Fruit fly (Drosophila melanogaster): ENCODE results near the gene tna.

Gene tna

dm6 chr3L:10822364-10823231 is 12.7 kb upstream of the tna start (continued):
- peak; percentile 53; the same call in 2 of the 3 replicates for TF ChIP-seq Aef1 (GFP tag; IDR thresholded peaks at IDR 0.05)
- peak; percentile 70 for TF ChIP-seq CG15601 (tag; optimal IDR thresholded peaks at IDR 0.05)
- TF ChIP-seq Eip74EF (GFP tag; optimal IDR thresholded peaks at IDR 0.05), result peak in 1 of 2 experiments; percentile 68
- TF ChIP-seq ems (GFP tag; optimal IDR thresholded peaks at IDR 0.05), result peak; percentile 15
- no peak for TF ChIP-seq Scr (GFP tag; IDR thresholded peaks at IDR 0.05; ENCODE audit: partially characterized antibody)
- no peak for TF ChIP-seq Sry-β (GFP tag; optimal IDR thresholded peaks at IDR 0.05)
- TF ChIP-seq pita (GFP tag; optimal IDR thresholded peaks at IDR 0.05), result no peak
- TF ChIP-seq CG7928 (GFP tag; optimal IDR thresholded peaks at IDR 0.05), result peak; percentile 21
- peak; percentile 64 for TF ChIP-seq CG6765 (GFP tag; optimal IDR thresholded peaks at IDR 0.05)
- TF ChIP-seq CG14441 (GFP tag; IDR thresholded peaks at IDR 0.05), result peak; percentile 77
- peak; percentile 63 for TF ChIP-seq Gug (GFP tag; IDR thresholded peaks at IDR 0.05)
- TF ChIP-seq CG30403 (GFP tag; optimal IDR thresholded peaks at IDR 0.05), result peak; percentile 67
- no peak for TF ChIP-seq TFAM (GFP tag; optimal IDR thresholded peaks at IDR 0.05)
- peak; percentile 81 for TF ChIP-seq ttk (GFP tag; IDR thresholded peaks at IDR 0.05)
- TF ChIP-seq Rfx (GFP tag; IDR thresholded peaks at IDR 0.05), result peak; percentile 73
- TF ChIP-seq Nf-YB (GFP tag; optimal IDR thresholded peaks at IDR 0.05), result peak; percentile 28
- peak; percentile 76 for TF ChIP-seq CG9727 (GFP tag; optimal IDR thresholded peaks at IDR 0.05)
- peak; percentile 73 for TF ChIP-seq CG8388 (GFP tag; optimal IDR thresholded peaks at IDR 0.05)
- peak; percentile 6 for TF ChIP-seq dmrt11E (tag; optimal IDR thresholded peaks at IDR 0.05)
- peak; percentile 25 for TF ChIP-seq tx (GFP tag; optimal IDR thresholded peaks at IDR 0.05)
- TF ChIP-seq toy (GFP tag; IDR thresholded peaks at IDR 0.05), result peak; percentile 50; the same call in 1 of the 2 replicates
- peak; percentile 78 for TF ChIP-seq ci (GFP tag; IDR thresholded peaks at IDR 0.05)
- TF ChIP-seq Atf-2 (GFP tag; optimal IDR thresholded peaks at IDR 0.05), result no peak
- 0 out of 3 replicates have a peak, but pooled peaks have one; percentile 5 for TF ChIP-seq sr (GFP tag; IDR thresholded peaks at IDR 0.05)
- peak; percentile 44 for TF ChIP-seq trem (tag; optimal IDR thresholded peaks at IDR 0.05)
- TF ChIP-seq Xbp1 (GFP tag; optimal IDR thresholded peaks at IDR 0.05), result peak; percentile 70
- no peak for TF ChIP-seq bbx (GFP tag; IDR thresholded peaks at IDR 0.05; ENCODE audit: partially characterized antibody)
- peak; percentile 66 for TF ChIP-seq CG10147 (GFP tag; optimal IDR thresholded peaks at IDR 0.05)
- TF ChIP-seq bcd (GFP tag; optimal IDR thresholded peaks at IDR 0.05), result peak; percentile 79
- peak; percentile 78 for TF ChIP-seq Ptx1 (GFP tag; IDR thresholded peaks at IDR 0.05)
- TF ChIP-seq Lhr (GFP tag; optimal IDR thresholded peaks at IDR 0.05), result peak; percentile 8
- TF ChIP-seq Hmx (GFP tag; optimal IDR thresholded peaks at IDR 0.05), result no peak
- peak; percentile 97 for TF ChIP-seq nerfin-1 (tag; optimal IDR thresholded peaks at IDR 0.05)
- peak; percentile 40 for TF ChIP-seq CG13775 (GFP tag; optimal IDR thresholded peaks at IDR 0.05)
- TF ChIP-seq CG14014 (GFP tag; IDR thresholded peaks at IDR 0.05), result peak; percentile 75
- no peak for TF ChIP-seq usp (GFP tag; optimal IDR thresholded peaks at IDR 0.05)
- peak; percentile 78 for TF ChIP-seq unpg (GFP tag; optimal IDR thresholded peaks at IDR 0.05)
- TF ChIP-seq salm (tag; optimal IDR thresholded peaks at IDR 0.05), result peak; percentile 48
- TF ChIP-seq CoRest (tag; optimal IDR thresholded peaks at IDR 0.05), result peak; percentile 77
- TF ChIP-seq Fer2 (tag; optimal IDR thresholded peaks at IDR 0.05), result peak; percentile 46
- TF ChIP-seq lilli (GFP tag; optimal IDR thresholded peaks at IDR 0.05), result peak; percentile 68
- TF ChIP-seq CG30020 (tag; optimal IDR thresholded peaks at IDR 0.05), result no peak
- TF ChIP-seq crc (GFP tag; optimal IDR thresholded peaks at IDR 0.05), result peak; percentile 16
- peak; percentile 66 for TF ChIP-seq CG32772 (GFP tag; IDR thresholded peaks at IDR 0.05)
- TF ChIP-seq pho (GFP tag; optimal IDR thresholded peaks at IDR 0.05), result peak; percentile 72
- TF ChIP-seq HLHmδ (GFP tag; optimal IDR thresholded peaks at IDR 0.05), result no peak
- TF ChIP-seq org-1 (GFP tag; optimal IDR thresholded peaks at IDR 0.05), result peak; percentile 69
- peak; percentile 37 for TF ChIP-seq nau (GFP tag; optimal IDR thresholded peaks at IDR 0.05)

Measured in whole organism, embryonic.